Worm (Caenorhabditis elegans): ENCODE measurements around the gene wah-1.
"Not testable (repeated sequence)": the region's sequence is repeated elsewhere in the genome, so short reads cannot be mapped to it uniquely, and the experiment has no call there.

- TF ChIP-seq ceh-88 (GFP tag; IDR thresholded peaks at IDR 0.05); jun-1 (tag; optimal IDR thresholded peaks at IDR 0.05); elt-2 (tag; optimal IDR thresholded peaks at IDR 0.05); fos-1 (tag; optimal IDR thresholded peaks at IDR 0.05): not testable (repeated sequence)
These were observed 15.1 kb downstream of the wah-1 start for ce11 chrIII:12005052-12005451.

Data from whole organism, L1 larva.